Worm (Caenorhabditis elegans): Measurements from ENCODE around the gene T05H4.3.

- TF ChIP-seq C16A3.4 (tag; optimal IDR thresholded peaks at IDR 0.05) (no peak), mdl-1 (tag; optimal IDR thresholded peaks at IDR 0.05) (no peak), skn-1 (tag; optimal IDR thresholded peaks at IDR 0.05) (no peak), ama-1 (optimal IDR thresholded peaks at IDR 0.05) (no peak), pqm-1 (tag; optimal IDR thresholded peaks at IDR 0.05) (no peak), ceh-90 (tag; optimal IDR thresholded peaks at IDR 0.05) (no peak), sptf-1 (tag; optimal IDR thresholded peaks at IDR 0.05) (no peak), elt-3 (tag; optimal IDR thresholded peaks at IDR 0.05) (no peak), egl-27 (tag; optimal IDR thresholded peaks at IDR 0.05) (no peak), dpl-1 (GFP tag; optimal IDR thresholded peaks at IDR 0.05) (no peak), nhr-12 (tag; optimal IDR thresholded peaks at IDR 0.05) (no peak)
Measured at ce11 chrV:6493821-6494220, 51.7 kb downstream of the T05H4.3 start, which contains the start of gene cpt-6.
